Worm (Caenorhabditis elegans) whole organism, L3 larva: ENCODE results near the gene srw-124.

ENCODE experiments used
- ZK546.5 ChIP-seq: sonication (generic microtip); optimal IDR thresholded peaks from 2 replicates; lab custom pipeline; 2017; ENCODE audit warnings: missing biosample characterization, missing genetic modification characterization
- aly-2 ChIP-seq: fragments of 150-350 bp; optimal IDR thresholded peaks from 2 replicates; lab custom pipeline; 2014; ENCODE audit warnings: missing biosample characterization, missing genetic modification characterization
- ceh-16 ChIP-seq: sonication (generic microtip); optimal IDR thresholded peaks from 2 replicates; lab custom pipeline; 2017; ENCODE audit warnings: missing biosample characterization, missing genetic modification characterization
- ceh-82 ChIP-seq: fragments of 150-350 bp; optimal IDR thresholded peaks from 2 replicates; lab custom pipeline; 2014; ENCODE audit warnings: missing biosample characterization, missing genetic modification characterization
- elt-2 ChIP-seq: sonication (generic microtip); optimal IDR thresholded peaks from 2 replicates; lab custom pipeline; 2016; ENCODE audit warnings: missing genetic modification reagents, mild to moderate bottlenecking, missing genetic modification characterization, missing compliant biosample characterization
- fkh-10 ChIP-seq: sonication (generic microtip); optimal IDR thresholded peaks from 2 replicates; lab custom pipeline; 2017; ENCODE audit warnings: missing biosample characterization, missing genetic modification reagents, missing genetic modification characterization
- lin-39 ChIP-seq: fragments of 150-350 bp; optimal IDR thresholded peaks from 2 replicates; lab custom pipeline; 2018; ENCODE audit warnings: missing biosample characterization, missing genetic modification reagents, missing genetic modification characterization
- nhr-12 ChIP-seq: fragments of 150-350 bp; optimal IDR thresholded peaks from 2 replicates; lab custom pipeline; 2014; ENCODE audit warnings: missing biosample characterization, missing genetic modification characterization
- pqm-1 ChIP-seq: fragments of 150-350 bp; optimal IDR thresholded peaks from 2 replicates; lab custom pipeline; 2017; ENCODE audit warnings: missing biosample characterization, missing genetic modification characterization, inconsistent platforms
- skn-1 ChIP-seq: fragments of 150-350 bp; optimal IDR thresholded peaks from 2 replicates; lab custom pipeline; 2014; ENCODE audit warnings: missing biosample characterization, missing genetic modification characterization
- snpc-4 ChIP-seq: fragments of 150-350 bp; optimal IDR thresholded peaks from 2 replicates; lab custom pipeline; 2014; ENCODE audit warnings: missing biosample characterization, missing genetic modification characterization
- tbx-2 ChIP-seq: sonication (generic microtip); optimal IDR thresholded peaks from 2 replicates; lab custom pipeline; 2016; ENCODE audit warnings: mild to moderate bottlenecking, missing genetic modification characterization, missing compliant biosample characterization
- unc-62 ChIP-seq: fragments of 150-350 bp; sonication (generic microtip); optimal IDR thresholded peaks from 4 replicates; lab custom pipeline; 2014; ENCODE audit warnings: missing biosample characterization, missing genetic modification reagents, missing genetic modification characterization
- zag-1 ChIP-seq: fragments of 150-350 bp; optimal IDR thresholded peaks from 2 replicates; lab custom pipeline; 2014; ENCODE audit warnings: missing biosample characterization, missing genetic modification characterization

- TF ChIP-seq pqm-1 (tag; lab: Kevin White, UChicago) (no peak), tbx-2 (no peak), zag-1 (tag; lab: Kevin White, UChicago) (no peak), lin-39 (no peak), elt-2 (tag; lab: Kevin White, UChicago) (no peak), fkh-10 (GFP tag; lab: Kevin White, UChicago) (no peak), snpc-4 (tag; lab: Kevin White, UChicago) (no peak), nhr-12 (tag; lab: Kevin White, UChicago) (no peak), unc-62 (GFP tag; lab: Kevin White, UChicago) (no peak), skn-1 (no peak), ceh-82 (tag; lab: Kevin White, UChicago) (no peak), aly-2 (tag; lab: Kevin White, UChicago) (no peak), ZK546.5 (tag; lab: Kevin White, UChicago) (no peak), ceh-16 (no peak)
These were observed 15.7 kb downstream of the srw-124 start for ce11 chrV:2992060-2992459.
